Worm (Caenorhabditis elegans): ENCODE results near the gene C06B8.7.

DNA sequence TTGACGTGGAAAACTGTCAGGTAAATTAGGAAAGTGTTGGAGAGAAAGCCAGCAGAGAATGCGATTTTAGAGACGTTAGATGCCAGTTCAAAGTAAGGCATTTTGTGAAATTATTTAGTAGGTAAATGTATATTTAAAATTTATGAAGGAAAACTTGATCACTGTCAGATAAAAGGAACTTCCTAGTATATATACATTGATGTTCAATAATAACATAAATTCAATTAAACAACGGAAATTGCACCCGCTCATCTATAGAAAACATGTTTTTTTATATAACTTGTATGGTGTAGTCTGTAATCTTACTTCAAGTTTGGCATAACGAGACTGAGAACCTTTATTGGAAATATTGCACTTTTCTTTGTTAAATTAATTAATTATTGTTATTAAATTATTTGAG, 39.4 kb upstream of the C06B8.7 start, which contains the start of gene str-71:
- TF ChIP-seq aly-1 (tag; optimal IDR thresholded peaks at IDR 0.05) (no peak), ama-1 (optimal IDR thresholded peaks at IDR 0.05) (no peak), ceh-13 (GFP tag; optimal IDR thresholded peaks at IDR 0.05) (no peak), B0310.2 (tag; optimal IDR thresholded peaks at IDR 0.05) (no peak), hmg-4 (GFP tag; optimal IDR thresholded peaks at IDR 0.05) (no peak), scrt-1 (GFP tag; IDR thresholded peaks at IDR 0.05) (no peak), ceh-36 (tag; optimal IDR thresholded peaks at IDR 0.05) (no peak), sea-1 (GFP tag; conservative IDR thresholded peaks at IDR 0.05) (no peak), F13C5.2 (tag; optimal IDR thresholded peaks at IDR 0.05) (no peak), tbx-11 (GFP tag; IDR thresholded peaks at IDR 0.05) (no peak), tra-4 (tag; optimal IDR thresholded peaks at IDR 0.05) (no peak), flt-1 (GFP tag; IDR thresholded peaks at IDR 0.05) (no peak), pes-1 (GFP tag; IDR thresholded peaks at IDR 0.05) (no peak)
